Fruit fly (Drosophila melanogaster) whole organism, embryonic: ENCODE results near the gene glu.

Experiments
- Atf-2 ChIP-seq: fragments of 200-800 bp; sonication (Bioruptor generic); optimal IDR thresholded peaks from 2 replicates; lab custom pipeline; 2016; ENCODE audit warnings: missing biosample characterization, missing genetic modification characterization
- Bgb ChIP-seq: fragments of 200-800 bp; sonication (Bioruptor generic); IDR thresholded peaks from 2 replicates; pipeline ENCODE4 v1.3.6; 2022; ENCODE audit warnings: missing biosample characterization, missing genetic modification characterization; ENCODE audit not compliant: partially characterized antibody
- CG10366 ChIP-seq: fragments of 200-800 bp; sonication (Bioruptor generic); IDR thresholded peaks from 2 replicates; pipeline ENCODE4 v1.3.6; 2022; ENCODE audit warnings: missing biosample characterization, missing genetic modification characterization
- CG10431 ChIP-seq: fragments of 200-800 bp; sonication (Bioruptor generic); optimal IDR thresholded peaks from 3 replicates; lab custom pipeline; 2018; ENCODE audit warnings: missing biosample characterization, mild to moderate bottlenecking, missing genetic modification characterization
- CG10565 ChIP-seq: fragments of 200-800 bp; sonication (Bioruptor generic); optimal IDR thresholded peaks from 3 replicates; lab custom pipeline; 2016; ENCODE audit warnings: missing biosample characterization, mild to moderate bottlenecking, missing genetic modification characterization
- CG10979 ChIP-seq: fragments of 200-800 bp; sonication (Bioruptor generic); optimal IDR thresholded peaks from 2 replicates; lab custom pipeline; 2018; ENCODE audit warnings: missing biosample characterization, mild to moderate bottlenecking, missing genetic modification characterization, moderate library complexity
- CG11085 ChIP-seq: fragments of 200-800 bp; sonication (Bioruptor generic); IDR thresholded peaks from 2 replicates; pipeline ENCODE4 v1.3.6; 2022; ENCODE audit warnings: missing biosample characterization, missing genetic modification characterization
- CG11247 ChIP-seq: fragments of 200-800 bp; sonication (Bioruptor generic); IDR thresholded peaks from 2 replicates; pipeline ENCODE4 v1.3.6; 2022; ENCODE audit warnings: missing biosample characterization, missing genetic modification characterization
- CG14667 ChIP-seq: fragments of 200-800 bp; sonication (Bioruptor generic); IDR thresholded peaks from 2 replicates; pipeline ENCODE4 v1.3.6; 2022; ENCODE audit warnings: missing biosample characterization, missing genetic modification characterization
- CG15601 ChIP-seq: fragments of 200-800 bp; sonication (Bioruptor generic); optimal IDR thresholded peaks from 3 replicates; lab custom pipeline; 2019; ENCODE audit warnings: missing biosample characterization, mild to moderate bottlenecking, missing genetic modification characterization, moderate library complexity
- CG16813 ChIP-seq: fragments of 200-800 bp; sonication (Bioruptor generic); IDR thresholded peaks from 3 replicates; pipeline ENCODE4 v1.3.6; 2022; ENCODE audit warnings: missing biosample characterization, missing genetic modification characterization; ENCODE audit not compliant: partially characterized antibody
- CG17328 ChIP-seq: fragments of 200-800 bp; sonication (Bioruptor generic); IDR thresholded peaks from 2 replicates; pipeline ENCODE4 v1.3.6; 2022; ENCODE audit warnings: missing biosample characterization, missing genetic modification characterization
- CG17568 ChIP-seq: fragments of 200-800 bp; sonication (Bioruptor generic); optimal IDR thresholded peaks from 2 replicates; lab custom pipeline; 2018; ENCODE audit warnings: missing biosample characterization, mild to moderate bottlenecking, missing genetic modification characterization, moderate library complexity
- CG17802 ChIP-seq: fragments of 200-800 bp; sonication (Bioruptor generic); optimal IDR thresholded peaks from 2 replicates; lab custom pipeline; 2018; ENCODE audit warnings: missing biosample characterization, mild to moderate bottlenecking, missing genetic modification characterization, moderate library complexity
- CG17912 ChIP-seq: fragments of 200-800 bp; sonication (Bioruptor generic); optimal IDR thresholded peaks from 2 replicates; lab custom pipeline; 2018; ENCODE audit warnings: missing biosample characterization, mild to moderate bottlenecking, missing genetic modification characterization
- CG2712 ChIP-seq: fragments of 200-800 bp; optimal IDR thresholded peaks from 3 replicates; lab custom pipeline; 2019; ENCODE audit warnings: missing biosample characterization, mild to moderate bottlenecking, missing genetic modification characterization, moderate library complexity
- CG3065 ChIP-seq: fragments of 200-800 bp; sonication (Bioruptor generic); optimal IDR thresholded peaks from 2 replicates; lab custom pipeline; 2016; ENCODE audit warnings: missing biosample characterization, missing genetic modification characterization
- CG31224 ChIP-seq: fragments of 200-800 bp; sonication (Bioruptor generic); IDR thresholded peaks from 2 replicates; pipeline ENCODE4 v1.3.6; 2022; ENCODE audit warnings: missing biosample characterization, missing genetic modification characterization
- CG32767 ChIP-seq: fragments of 200-800 bp; sonication (Bioruptor generic); IDR thresholded peaks from 2 replicates; pipeline ENCODE4 v1.3.6; 2022; ENCODE audit warnings: missing biosample characterization, missing genetic modification characterization
- CG34376 ChIP-seq: fragments of 200-800 bp; sonication (Bioruptor generic); optimal IDR thresholded peaks from 2 replicates; lab custom pipeline; 2018; ENCODE audit warnings: missing biosample characterization, mild to moderate bottlenecking, missing genetic modification characterization
- CG4854 ChIP-seq: fragments of 200-800 bp; sonication (Bioruptor generic); optimal IDR thresholded peaks from 2 replicates; lab custom pipeline; 2016; ENCODE audit warnings: missing biosample characterization, missing genetic modification characterization, inconsistent platforms
- CG6683 ChIP-seq: fragments of 200-800 bp; sonication (Bioruptor generic); optimal IDR thresholded peaks from 2 replicates; lab custom pipeline; 2017; ENCODE audit warnings: missing biosample characterization, mild to moderate bottlenecking, missing genetic modification characterization, missing genetic modification reagents
- CG8944 ChIP-seq: fragments of 200-800 bp; sonication (Bioruptor generic); optimal IDR thresholded peaks from 3 replicates; lab custom pipeline; 2016; ENCODE audit warnings: missing biosample characterization, missing genetic modification characterization
- Doc2 ChIP-seq: fragments of 200-800 bp; sonication (Bioruptor generic); IDR thresholded peaks from 2 replicates; pipeline ENCODE4 v1.3.6; 2022; ENCODE audit warnings: missing biosample characterization, missing genetic modification characterization
- Doc3 ChIP-seq: fragments of 200-800 bp; sonication (Bioruptor generic); IDR thresholded peaks from 3 replicates; pipeline ENCODE4 v1.3.6; 2022; ENCODE audit warnings: missing biosample characterization, missing genetic modification characterization; ENCODE audit not compliant: partially characterized antibody
- Fer1 ChIP-seq: fragments of 200-800 bp; sonication (Bioruptor generic); optimal IDR thresholded peaks from 2 replicates; lab custom pipeline; 2017; ENCODE audit warnings: missing biosample characterization, mild to moderate bottlenecking, missing genetic modification characterization
- Gug ChIP-seq: fragments of 200-800 bp; sonication (Bioruptor generic); IDR thresholded peaks from 4 replicates; pipeline ENCODE4 v1.3.6; 2022; ENCODE audit warnings: missing biosample characterization, missing genetic modification characterization
- HHEX ChIP-seq: fragments of 200-800 bp; sonication (Bioruptor generic); optimal IDR thresholded peaks from 3 replicates; lab custom pipeline; 2017; ENCODE audit warnings: missing biosample characterization, mild to moderate bottlenecking, missing genetic modification characterization, missing genetic modification reagents
- Hmx ChIP-seq: fragments of 200-800 bp; sonication (Bioruptor generic); optimal IDR thresholded peaks from 2 replicates; lab custom pipeline; 2016; ENCODE audit warnings: missing biosample characterization, missing genetic modification characterization
- Mrtf ChIP-seq: fragments of 200-800 bp; sonication (Bioruptor generic); IDR thresholded peaks from 3 replicates; pipeline ENCODE4 v1.3.6; 2022; ENCODE audit warnings: missing biosample characterization, missing genetic modification characterization
- NFAT ChIP-seq: fragments of 200-800 bp; sonication (Bioruptor generic); IDR thresholded peaks from 2 replicates; pipeline ENCODE4 v1.3.6; 2022; ENCODE audit warnings: missing biosample characterization, missing genetic modification characterization
- Pdp1 ChIP-seq, 2 experiments: fragments of 200-800 bp; sonication (Bioruptor generic); optimal IDR thresholded peaks; 3 replicates each; lab custom pipeline; 2016; ENCODE audit warnings: missing biosample characterization in 2 of 2, missing genetic modification characterization in 2 of 2, mild to moderate bottlenecking in 1 of 2, moderate library complexity in 1 of 2
- Sry-β ChIP-seq: fragments of 200-800 bp; sonication (Bioruptor generic); optimal IDR thresholded peaks from 2 replicates; lab custom pipeline; 2018; ENCODE audit warnings: missing biosample characterization, mild to moderate bottlenecking, missing genetic modification characterization, moderate library complexity
- Trl ChIP-seq, 3 experiments: fragments of >200 bp in 2 of 3; fragments of 200-800 bp in 1 of 3; sonication (Bioruptor generic) in 1 of 3; optimal IDR thresholded peaks; 2 replicates in 1 of 3; 3 replicates in 2 of 3; lab custom pipeline; 2016 to 2017; ENCODE audit warnings: missing biosample characterization in 1 of 3, missing genetic modification characterization in 1 of 3
- YL-1 ChIP-seq: fragments of 200-800 bp; sonication (Bioruptor generic); optimal IDR thresholded peaks from 3 replicates; lab custom pipeline; 2017; ENCODE audit warnings: missing biosample characterization, mild to moderate bottlenecking, missing genetic modification characterization
- ab ChIP-seq: fragments of 200-800 bp; sonication (Bioruptor generic); optimal IDR thresholded peaks from 2 replicates; lab custom pipeline; 2016; ENCODE audit warnings: missing biosample characterization, missing genetic modification characterization
- abd-A ChIP-seq: fragments of 200-800 bp; sonication (Bioruptor generic); optimal IDR thresholded peaks from 3 replicates; lab custom pipeline; 2019; ENCODE audit warnings: missing biosample characterization, mild to moderate bottlenecking, missing genetic modification characterization, moderate library complexity
- gce ChIP-seq: fragments of 200-800 bp; sonication (Bioruptor generic); IDR thresholded peaks from 3 replicates; pipeline ENCODE4 v1.3.6; 2022; ENCODE audit warnings: missing biosample characterization, missing genetic modification characterization
- her ChIP-seq: fragments of 200-800 bp; sonication (Bioruptor generic); optimal IDR thresholded peaks from 2 replicates; lab custom pipeline; 2016; ENCODE audit warnings: missing biosample characterization, missing genetic modification characterization
- inv ChIP-seq: fragments of 200-800 bp; sonication (Bioruptor generic); IDR thresholded peaks from 2 replicates; pipeline ENCODE4 v1.3.6; 2022; ENCODE audit warnings: missing biosample characterization, missing genetic modification characterization; ENCODE audit not compliant: partially characterized antibody
- jigr1 ChIP-seq: fragments of 200-800 bp; sonication (Bioruptor generic); IDR thresholded peaks from 3 replicates; pipeline ENCODE4 v1.3.6; 2022; ENCODE audit warnings: missing biosample characterization, missing genetic modification characterization
- kay ChIP-seq: fragments of 200-800 bp; sonication (Bioruptor generic); optimal IDR thresholded peaks from 2 replicates; lab custom pipeline; 2016; ENCODE audit warnings: missing biosample characterization, missing genetic modification characterization
- nerfin-2 ChIP-seq: fragments of 200-800 bp; sonication (Bioruptor generic); IDR thresholded peaks from 2 replicates; pipeline ENCODE4 v1.3.6; 2022; ENCODE audit warnings: missing biosample characterization, missing genetic modification characterization; ENCODE audit not compliant: partially characterized antibody
- pho ChIP-seq: fragments of 200-800 bp; sonication (Bioruptor generic); optimal IDR thresholded peaks from 2 replicates; lab custom pipeline; 2016; ENCODE audit warnings: missing biosample characterization, missing genetic modification characterization
- pum ChIP-seq: fragments of 200-800 bp; sonication (Bioruptor generic); optimal IDR thresholded peaks from 2 replicates; lab custom pipeline; 2016; ENCODE audit warnings: missing biosample characterization, missing genetic modification characterization
- rib ChIP-seq: fragments of 200-800 bp; sonication (Bioruptor generic); IDR thresholded peaks from 2 replicates; pipeline ENCODE4 v1.3.6; 2022; ENCODE audit warnings: missing biosample characterization, missing genetic modification characterization
- stwl ChIP-seq: fragments of 200-800 bp; sonication (Bioruptor generic); optimal IDR thresholded peaks from 3 replicates; lab custom pipeline; 2018; ENCODE audit warnings: missing biosample characterization, mild to moderate bottlenecking, missing genetic modification characterization, moderate library complexity
- tll ChIP-seq, 2 experiments: fragments of 200-800 bp in 1 of 2; fragments of >200 bp in 1 of 2; sonication (Bioruptor generic) in 1 of 2; optimal IDR thresholded peaks; 2 replicates each; lab custom pipeline; 2017 to 2019; ENCODE audit warnings: missing biosample characterization in 2 of 2, missing genetic modification characterization in 2 of 2, mild to moderate bottlenecking in 1 of 2, moderate library complexity in 1 of 2
- toy ChIP-seq: fragments of 200-800 bp; sonication (Bioruptor generic); IDR thresholded peaks from 2 replicates; pipeline ENCODE4 v1.3.6; 2022; ENCODE audit warnings: missing biosample characterization, missing genetic modification characterization
- twi ChIP-seq: fragments of 200-800 bp; optimal IDR thresholded peaks from 2 replicates; lab custom pipeline; 2019; ENCODE audit warnings: missing biosample characterization, mild to moderate bottlenecking, missing genetic modification characterization, moderate library complexity

glu gene

DNA sequence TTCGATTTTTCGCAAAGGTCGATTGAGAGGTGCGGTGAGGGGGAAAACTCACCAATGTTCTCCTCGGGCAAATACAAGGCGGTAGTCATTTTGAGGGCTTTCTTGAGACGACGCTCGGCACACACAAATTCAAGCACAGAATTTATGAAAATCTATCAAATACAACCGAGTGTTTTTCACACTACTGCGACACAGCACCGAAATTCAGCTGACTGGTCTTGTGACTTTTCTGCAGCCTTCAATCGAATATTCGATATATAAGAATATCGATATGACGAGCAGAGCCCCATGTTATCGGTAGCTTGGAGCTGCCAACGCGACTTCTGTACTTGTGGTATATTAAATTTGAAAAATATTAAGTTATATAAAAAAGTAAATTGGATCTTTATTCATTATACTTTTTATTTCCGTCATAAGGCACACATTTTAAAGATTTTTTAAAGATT lies 10.6 kb downstream of the glu start, which contains the start of gene VhaSFD (continued):
- TF ChIP-seq nerfin-2 (GFP tag; lab: Robert Waterston, UW): peak; percentile 76
- TF ChIP-seq YL-1 (GFP tag; lab: Kevin White, UChicago): peak; percentile 71
- peak; percentile 65 for TF ChIP-seq Fer1 (GFP tag; lab: Kevin White, UChicago)
- TF ChIP-seq CG17568: no peak
- peak; percentile 33 for TF ChIP-seq CG15601 (tag; lab: Kevin White, UChicago)
- 0 out of 4 replicates have a peak, but pooled peaks have one; percentile 7 for TF ChIP-seq Gug (GFP tag; lab: Robert Waterston, UW)
- no peak for TF ChIP-seq jigr1 (GFP tag; lab: Robert Waterston, UW)
- TF ChIP-seq CG34376: peak; percentile 54
- no peak for TF ChIP-seq Doc2
- TF ChIP-seq abd-A (tag; lab: Kevin White, UChicago): no peak
- no peak for TF ChIP-seq CG11085
- peak; percentile 70 for TF ChIP-seq rib (GFP tag; lab: Robert Waterston, UW)
- TF ChIP-seq NFAT (GFP tag; lab: Robert Waterston, UW): peak; percentile 49; the same call in 1 of the 2 replicates
- TF ChIP-seq CG17802 (tag; lab: Kevin White, UChicago): no peak
- TF ChIP-seq CG17328: 0 out of 2 replicates have a peak, but pooled peaks have one; percentile 7
- TF ChIP-seq twi (tag; lab: Kevin White, UChicago): no peak
- TF ChIP-seq her: peak; percentile 6
- TF ChIP-seq HHEX: no peak
- TF ChIP-seq CG2712 (tag; lab: Kevin White, UChicago): peak; percentile 62
- no peak for TF ChIP-seq CG8944
- peak; percentile 2 for TF ChIP-seq kay (GFP tag; lab: Kevin White, UChicago)
- TF ChIP-seq ab: no peak
- TF ChIP-seq Hmx: no peak
- no peak for TF ChIP-seq pho (GFP tag; lab: Kevin White, UChicago)
- TF ChIP-seq CG10979: peak; percentile 27
- TF ChIP-seq Trl (optimal IDR thresholded peaks at IDR 0.05; lab: Kevin White, UChicago): no peak
- TF ChIP-seq Trl (GFP tag; optimal IDR thresholded peaks at IDR 0.05; lab: Kevin White, UChicago): no peak
- TF ChIP-seq Atf-2 (GFP tag; lab: Kevin White, UChicago): no peak
- no peak for TF ChIP-seq CG14667
- TF ChIP-seq CG10431 (GFP tag; lab: Kevin White, UChicago): no peak
- 0 out of 2 replicates have a peak, but pooled peaks have one; percentile 14 for TF ChIP-seq CG32767 (GFP tag; lab: Robert Waterston, UW)
- TF ChIP-seq CG16813 (GFP tag; lab: Robert Waterston, UW): peak; percentile 66
- no peak for TF ChIP-seq CG3065
- no peak for TF ChIP-seq Sry-β
- TF ChIP-seq CG17912 (GFP tag; lab: Kevin White, UChicago): no peak
- peak; percentile 83 for TF ChIP-seq Bgb (GFP tag; lab: Robert Waterston, UW)
- TF ChIP-seq Doc3 (GFP tag; lab: Robert Waterston, UW): peak; percentile 67
- no peak for TF ChIP-seq CG31224 (GFP tag; lab: Robert Waterston, UW)
- TF ChIP-seq gce: no peak
- TF ChIP-seq Mrtf (GFP tag; lab: Robert Waterston, UW): no peak
- TF ChIP-seq tll (GFP tag; optimal IDR thresholded peaks at IDR 0.05; lab: Kevin White, UChicago): peak in 1 of 2 experiments; percentile 31
- no peak for TF ChIP-seq CG4854 (GFP tag; lab: Kevin White, UChicago)
- TF ChIP-seq toy (GFP tag; lab: Robert Waterston, UW): no peak
- TF ChIP-seq stwl (tag; lab: Kevin White, UChicago): peak; percentile 84
- TF ChIP-seq Pdp1 (GFP tag; optimal IDR thresholded peaks at IDR 0.05; lab: Kevin White, UChicago): peak in 1 of 2 experiments; percentile 57
- TF ChIP-seq CG11247: no peak
- no peak for TF ChIP-seq pum (GFP tag; lab: Kevin White, UChicago)
- TF ChIP-seq CG6683: peak; percentile 7
- no peak for TF ChIP-seq CG10565 (GFP tag; lab: Kevin White, UChicago)
- TF ChIP-seq CG10366: no peak
- TF ChIP-seq inv: peak; percentile 53
